Worm (Caenorhabditis elegans): ENCODE results near the gene srv-10.

DNA sequence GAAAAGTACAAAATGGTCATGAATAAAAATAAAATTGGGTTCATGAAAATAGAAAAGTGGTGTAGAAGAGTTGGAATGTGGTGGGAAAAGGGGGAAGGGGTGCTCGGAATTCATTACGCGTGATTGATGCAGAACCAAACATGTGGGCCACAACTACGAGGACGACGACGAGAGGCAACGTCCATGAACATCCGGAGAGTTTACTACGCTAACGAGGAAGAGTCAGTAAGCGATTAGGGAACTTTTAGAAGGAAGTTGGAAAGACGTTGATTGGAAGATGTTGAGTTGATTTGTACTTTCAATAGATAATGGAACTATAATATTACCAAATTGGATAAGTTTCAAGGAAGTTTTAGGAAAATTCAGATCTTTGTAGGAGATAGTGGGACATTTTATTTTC lies 22.0 kb upstream of the srv-10 start:
- no peak for TF ChIP-seq snpc-4 (tag; optimal IDR thresholded peaks at IDR 0.05)
- TF ChIP-seq nhr-12 (tag; optimal IDR thresholded peaks at IDR 0.05): no peak
- no peak for TF ChIP-seq ztf-11 (tag; optimal IDR thresholded peaks at IDR 0.05)
- TF ChIP-seq nhr-25 (tag; optimal IDR thresholded peaks at IDR 0.05): no peak
- TF ChIP-seq ama-1 (optimal IDR thresholded peaks at IDR 0.05): no peak
- no peak for TF ChIP-seq nhr-237 (tag; optimal IDR thresholded peaks at IDR 0.05)
- TF ChIP-seq nhr-23 (tag; optimal IDR thresholded peaks at IDR 0.05): no peak
- TF ChIP-seq unc-62 (GFP tag; optimal IDR thresholded peaks at IDR 0.05): no peak
- no peak for TF ChIP-seq elt-1 (tag; optimal IDR thresholded peaks at IDR 0.05)
- no peak for TF ChIP-seq nhr-11 (tag; optimal IDR thresholded peaks at IDR 0.05)
- TF ChIP-seq Y55F3AM.14 (GFP tag; optimal IDR thresholded peaks at IDR 0.05): no peak

All from whole organism, L2 larva.